Fruit fly (Drosophila melanogaster) whole organism, embryonic: ENCODE measurements around the gene CG5521.

Experiments
- Awh ChIP-seq: fragments of 200-800 bp; sonication (Bioruptor generic); IDR thresholded peaks from 2 replicates; pipeline ENCODE4, ENCODE4 v1.3.6; 2022; ENCODE audit warnings: missing biosample characterization, missing genetic modification characterization
- CG10209 ChIP-seq: fragments of 200-800 bp; sonication (Bioruptor generic); optimal IDR thresholded peaks from 3 replicates; lab custom pipeline; 2017; ENCODE audit warnings: missing biosample characterization, mild to moderate bottlenecking, missing genetic modification characterization, missing genetic modification reagents
- CG10979 ChIP-seq: fragments of 200-800 bp; sonication (Bioruptor generic); optimal IDR thresholded peaks from 2 replicates; lab custom pipeline; 2018; ENCODE audit warnings: missing biosample characterization, mild to moderate bottlenecking, missing genetic modification characterization, moderate library complexity
- CG12659 ChIP-seq: fragments of 200-800 bp; sonication (Bioruptor generic); optimal IDR thresholded peaks from 3 replicates; lab custom pipeline; 2017; ENCODE audit warnings: mild to moderate bottlenecking, missing biosample characterization, missing genetic modification reagents, missing genetic modification characterization
- CG12769 ChIP-seq: fragments of 200-800 bp; sonication (Bioruptor generic); optimal IDR thresholded peaks from 2 replicates; lab custom pipeline; 2019; ENCODE audit warnings: missing biosample characterization, mild to moderate bottlenecking, missing genetic modification characterization, moderate library complexity
- CG13894 ChIP-seq: fragments of 200-800 bp; sonication (Bioruptor generic); optimal IDR thresholded peaks from 3 replicates; lab custom pipeline; 2018; ENCODE audit warnings: missing biosample characterization, mild to moderate bottlenecking, missing genetic modification characterization, moderate library complexity
- CG15011 ChIP-seq: fragments of 200-800 bp; sonication (Bioruptor generic); optimal IDR thresholded peaks from 3 replicates; lab custom pipeline; 2018; ENCODE audit warnings: missing biosample characterization, mild to moderate bottlenecking, missing genetic modification characterization
- CG15601 ChIP-seq: fragments of 200-800 bp; sonication (Bioruptor generic); optimal IDR thresholded peaks from 3 replicates; lab custom pipeline; 2019; ENCODE audit warnings: missing biosample characterization, mild to moderate bottlenecking, missing genetic modification characterization, moderate library complexity
- CG18619 ChIP-seq: fragments of 200-800 bp; sonication (Bioruptor generic); optimal IDR thresholded peaks from 3 replicates; lab custom pipeline; 2017; ENCODE audit warnings: missing biosample characterization, mild to moderate bottlenecking, missing genetic modification characterization
- CG2712 ChIP-seq: fragments of 200-800 bp; optimal IDR thresholded peaks from 3 replicates; lab custom pipeline; 2019; ENCODE audit warnings: missing biosample characterization, mild to moderate bottlenecking, missing genetic modification characterization, moderate library complexity
- CG33557 ChIP-seq: fragments of 200-800 bp; sonication (Bioruptor generic); optimal IDR thresholded peaks from 2 replicates; lab custom pipeline; 2019; ENCODE audit warnings: missing biosample characterization, mild to moderate bottlenecking, missing genetic modification characterization, moderate library complexity
- CG4424 ChIP-seq: fragments of 200-800 bp; sonication (Bioruptor generic); optimal IDR thresholded peaks from 3 replicates; lab custom pipeline; 2016; ENCODE audit warnings: missing biosample characterization, missing genetic modification characterization
- CG4854 ChIP-seq: fragments of 200-800 bp; sonication (Bioruptor generic); optimal IDR thresholded peaks from 2 replicates; lab custom pipeline; 2016; ENCODE audit warnings: missing biosample characterization, missing genetic modification characterization, inconsistent platforms
- CG8281 ChIP-seq: fragments of 200-800 bp; sonication (Bioruptor generic); optimal IDR thresholded peaks from 2 replicates; lab custom pipeline; 2018; ENCODE audit warnings: missing biosample characterization, mild to moderate bottlenecking, missing genetic modification characterization, moderate library complexity
- CG8765 ChIP-seq: fragments of 200-800 bp; sonication (Bioruptor generic); IDR thresholded peaks from 2 replicates; pipeline ENCODE4 v1.3.6; 2022; ENCODE audit warnings: missing biosample characterization, missing genetic modification characterization
- CG9817 ChIP-seq: fragments of 200-800 bp; sonication (Bioruptor generic); optimal IDR thresholded peaks from 2 replicates; lab custom pipeline; 2018; ENCODE audit warnings: missing biosample characterization, mild to moderate bottlenecking, missing genetic modification characterization, moderate library complexity
- CG9876 ChIP-seq: fragments of 200-800 bp; sonication (Bioruptor generic); optimal IDR thresholded peaks from 2 replicates; lab custom pipeline; 2016; ENCODE audit warnings: missing biosample characterization, missing genetic modification characterization
- Dbx ChIP-seq: fragments of 200-800 bp; sonication (Bioruptor generic); IDR thresholded peaks from 3 replicates; pipeline ENCODE4 v1.3.6; 2022; ENCODE audit warnings: missing biosample characterization, missing genetic modification characterization
- HHEX ChIP-seq: fragments of 200-800 bp; sonication (Bioruptor generic); optimal IDR thresholded peaks from 3 replicates; lab custom pipeline; 2017; ENCODE audit warnings: missing biosample characterization, mild to moderate bottlenecking, missing genetic modification characterization, missing genetic modification reagents
- Hmx ChIP-seq: fragments of 200-800 bp; sonication (Bioruptor generic); optimal IDR thresholded peaks from 2 replicates; lab custom pipeline; 2016; ENCODE audit warnings: missing biosample characterization, missing genetic modification characterization
- Med ChIP-seq: fragments of 200-800 bp; sonication (Bioruptor generic); peaks from one replicate; lab custom pipeline; 2016; ENCODE audit warnings: missing biosample characterization, missing genetic modification characterization, mild to moderate bottlenecking, inconsistent platforms, moderate library complexity
- Meics ChIP-seq: fragments of 200-800 bp; sonication (Bioruptor generic); optimal IDR thresholded peaks from 2 replicates; lab custom pipeline; 2017; ENCODE audit warnings: missing biosample characterization, mild to moderate bottlenecking, missing genetic modification characterization
- Mes4 ChIP-seq: fragments of 200-800 bp; sonication (Bioruptor generic); optimal IDR thresholded peaks from 2 replicates; lab custom pipeline; 2016; ENCODE audit warnings: missing biosample characterization, missing genetic modification characterization
- Sry-β ChIP-seq: fragments of 200-800 bp; sonication (Bioruptor generic); optimal IDR thresholded peaks from 2 replicates; lab custom pipeline; 2018; ENCODE audit warnings: missing biosample characterization, mild to moderate bottlenecking, missing genetic modification characterization, moderate library complexity
- Vsx1 ChIP-seq: fragments of 200-800 bp; sonication (Bioruptor generic); optimal IDR thresholded peaks from 2 replicates; lab custom pipeline; 2017; ENCODE audit warnings: missing biosample characterization, mild to moderate bottlenecking, missing genetic modification characterization, missing genetic modification reagents
- abd-A ChIP-seq: fragments of 200-800 bp; sonication (Bioruptor generic); optimal IDR thresholded peaks from 3 replicates; lab custom pipeline; 2019; ENCODE audit warnings: missing biosample characterization, mild to moderate bottlenecking, missing genetic modification characterization, moderate library complexity
- bab2 ChIP-seq: fragments of 200-800 bp; sonication (Bioruptor generic); optimal IDR thresholded peaks from 2 replicates; lab custom pipeline; 2016; ENCODE audit warnings: missing biosample characterization, missing genetic modification characterization
- chif ChIP-seq, 2 experiments: fragments of 200-800 bp; sonication (Bioruptor generic); optimal IDR thresholded peaks; 3 replicates each; lab custom pipeline; 2016; ENCODE audit warnings: missing biosample characterization in 2 of 2, missing genetic modification characterization in 2 of 2
- chinmo ChIP-seq: fragments of 200-800 bp; sonication (Bioruptor generic); IDR thresholded peaks from 4 replicates; pipeline ENCODE4 v1.3.6; 2022; ENCODE audit warnings: missing biosample characterization, missing genetic modification characterization; ENCODE audit not compliant: partially characterized antibody
- crol ChIP-seq: fragments of 200-800 bp; sonication (Bioruptor generic); IDR thresholded peaks from 2 replicates; pipeline ENCODE4 v1.3.6; 2022; ENCODE audit warnings: missing biosample characterization, missing genetic modification characterization
- dmrt11E ChIP-seq: fragments of 200-800 bp; sonication (Bioruptor generic); optimal IDR thresholded peaks from 3 replicates; lab custom pipeline; 2018; ENCODE audit warnings: missing biosample characterization, mild to moderate bottlenecking, missing genetic modification characterization, moderate library complexity
- ind ChIP-seq: fragments of 200-800 bp; sonication (Bioruptor generic); optimal IDR thresholded peaks from 3 replicates; lab custom pipeline; 2016; ENCODE audit warnings: missing biosample characterization, missing genetic modification characterization
- nau ChIP-seq: fragments of 200-800 bp; sonication (Bioruptor generic); optimal IDR thresholded peaks from 3 replicates; lab custom pipeline; 2017; ENCODE audit warnings: missing biosample characterization, mild to moderate bottlenecking, missing genetic modification characterization, missing genetic modification reagents
- onecut ChIP-seq: fragments of 200-800 bp; sonication (Bioruptor generic); IDR thresholded peaks from 2 replicates; pipeline ENCODE4 v1.3.6; 2022; ENCODE audit warnings: missing biosample characterization, missing genetic modification characterization
- pnt ChIP-seq: fragments of 200-800 bp; sonication (Bioruptor generic); optimal IDR thresholded peaks from 3 replicates; lab custom pipeline; 2016; ENCODE audit warnings: missing biosample characterization, missing genetic modification characterization
- ranshi ChIP-seq: fragments of 200-800 bp; sonication (Bioruptor generic); IDR thresholded peaks from 2 replicates; pipeline ENCODE4 v1.3.6; 2022; ENCODE audit warnings: missing biosample characterization, missing genetic modification characterization
- row ChIP-seq: fragments of 200-800 bp; sonication (Bioruptor generic); IDR thresholded peaks from 3 replicates; pipeline ENCODE4 v1.3.6; 2022; ENCODE audit warnings: missing biosample characterization, missing genetic modification characterization
- sd ChIP-seq: fragments of 200-800 bp; sonication (Bioruptor generic); optimal IDR thresholded peaks from 3 replicates; lab custom pipeline; 2018; ENCODE audit warnings: missing biosample characterization, mild to moderate bottlenecking, missing genetic modification characterization, moderate library complexity
- shn ChIP-seq: fragments of 200-800 bp; sonication (Bioruptor generic); optimal IDR thresholded peaks from 3 replicates; lab custom pipeline; 2016; ENCODE audit warnings: missing biosample characterization, missing genetic modification characterization
- sim ChIP-seq: fragments of 200-800 bp; sonication (Bioruptor generic); IDR thresholded peaks from 2 replicates; pipeline ENCODE4 v1.3.6; 2022; ENCODE audit warnings: missing biosample characterization, missing genetic modification characterization

Gene CG5521

dm6 chr3R:26923830-26924333 lies 42.8 kb upstream of the CG5521 start (continued):
- TF ChIP-seq CG33557 (GFP tag; lab: Kevin White, UChicago) (peak; percentile 22), CG2712 (tag; lab: Kevin White, UChicago) (peak; percentile 40), chif (GFP tag; optimal IDR thresholded peaks at IDR 0.05; lab: Kevin White, UChicago) (peak in 1 of 2 experiments; percentile 7), HHEX (peak; percentile 69), CG8281 (peak; percentile 56), Mes4 (GFP tag; lab: Kevin White, UChicago) (no peak), crol (GFP tag; lab: Robert Waterston, UW) (no peak), CG18619 (peak; percentile 33), Meics (peak; percentile 74), CG4854 (peak; percentile 40), CG10209 (GFP tag; lab: Kevin White, UChicago) (peak; percentile 29), CG4424 (peak; percentile 48), bab2 (GFP tag; lab: Kevin White, UChicago) (peak; percentile 60), Hmx (GFP tag; lab: Kevin White, UChicago) (no peak), sim (peak; percentile 51; the same call in 1 of the 2 replicates), dmrt11E (tag; lab: Kevin White, UChicago) (peak; percentile 29), pnt (peak; percentile 26), onecut (GFP tag; lab: Robert Waterston, UW) (0 out of 2 replicates have a peak, but pooled peaks have one; percentile 33), CG9817 (tag; lab: Kevin White, UChicago) (peak; percentile 27), nau (GFP tag; lab: Kevin White, UChicago) (peak; percentile 52), CG15601 (tag; lab: Kevin White, UChicago) (peak; percentile 23), Vsx1 (GFP tag; lab: Kevin White, UChicago) (peak; percentile 66), CG10979 (tag; lab: Kevin White, UChicago) (peak; percentile 48), Sry-β (peak; percentile 3), CG15011 (GFP tag; lab: Kevin White, UChicago) (peak; percentile 23), Dbx (GFP tag; lab: Robert Waterston, UW) (0 out of 3 replicates have a peak, but pooled peaks have one; percentile 55), ind (GFP tag; lab: Kevin White, UChicago) (peak; percentile 35), row (GFP tag; lab: Robert Waterston, UW) (0 out of 3 replicates have a peak, but pooled peaks have one; percentile 14), Awh (GFP tag; lab: Robert Waterston, UW) (0 out of 2 replicates have a peak, but pooled peaks have one; percentile 13)

DNA sequence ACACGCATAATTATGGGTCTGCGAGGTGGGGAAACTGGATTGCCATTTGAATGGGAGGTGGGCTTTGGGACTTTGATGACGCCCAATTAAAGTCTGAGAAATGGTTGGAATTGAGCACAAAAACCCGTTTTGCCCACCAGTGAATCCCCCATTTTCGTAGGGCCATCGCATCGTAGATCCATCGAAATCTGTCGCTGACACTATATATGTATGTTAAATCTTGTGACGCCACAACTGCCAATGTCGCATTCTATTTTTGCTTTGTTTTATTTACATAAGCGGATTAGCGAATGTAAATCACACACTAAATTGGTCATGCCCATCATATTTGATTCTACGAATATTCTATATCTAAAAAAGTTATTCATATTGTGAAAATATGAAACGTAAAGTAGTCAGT lies 40.3 kb upstream of the CG5521 start:
- no peak for TF ChIP-seq shn (GFP tag; lab: Kevin White, UChicago)
- TF ChIP-seq Med (GFP tag; lab: Kevin White, UChicago) = peak; percentile 40
- TF ChIP-seq CG9876 (GFP tag; lab: Kevin White, UChicago) = no peak
- no peak for TF ChIP-seq ranshi (GFP tag; lab: Robert Waterston, UW)
- no peak for TF ChIP-seq CG8765 (GFP tag; lab: Robert Waterston, UW)
- TF ChIP-seq CG12769 (tag; lab: Kevin White, UChicago) = peak; percentile 74
- peak; percentile 81; the same call in 1 of the 4 replicates for TF ChIP-seq chinmo (GFP tag; lab: Robert Waterston, UW)
- TF ChIP-seq CG13894 (tag; lab: Kevin White, UChicago) = peak; percentile 76
- TF ChIP-seq abd-A = peak; percentile 58
- TF ChIP-seq CG12659 (GFP tag; lab: Kevin White, UChicago) = no peak
- TF ChIP-seq sd = peak; percentile 9
